Worm (Caenorhabditis elegans): Measurements from ENCODE around the gene T05C1.5.

- TF ChIP-seq ceh-82 (tag; optimal IDR thresholded peaks at IDR 0.05) = no peak
- TF ChIP-seq nhr-237 (tag; optimal IDR thresholded peaks at IDR 0.05) = no peak
- TF ChIP-seq nhr-77 (tag; optimal IDR thresholded peaks at IDR 0.05) = no peak
- no peak for TF ChIP-seq nhr-76 (tag; optimal IDR thresholded peaks at IDR 0.05)
Observed at ce11 chrII:4506552-4507291, 16.1 kb upstream of the T05C1.5 start.

All from whole organism, L3 larva.